1 fruit fly cellular context compared by ENCODE assay signal in the genomic region with DNA sequence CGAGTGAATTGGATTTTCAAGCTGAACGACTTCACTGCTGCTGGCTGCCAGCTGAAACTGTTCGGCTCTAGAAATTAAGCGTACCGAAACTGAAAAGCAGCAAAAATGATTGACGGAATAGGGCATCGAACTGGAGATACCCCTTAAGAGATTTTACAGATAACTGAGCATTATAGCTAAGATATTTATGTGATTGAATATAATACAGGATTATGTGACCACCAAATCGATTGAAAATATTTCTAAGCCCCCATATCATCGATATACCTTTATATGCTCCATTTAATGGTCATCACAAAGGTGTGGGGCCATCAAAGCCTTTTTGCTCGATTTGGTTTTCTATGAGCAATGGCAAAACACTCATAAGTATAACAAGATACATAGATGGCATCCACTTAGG.
TF ChIP-seq lines count a peak whose summit lies in the region.

No protein-coding gene starts in this region.

TF ChIP-seq in whole organism, embryonic, 481 proteins besides CTCF, POLR2A, EP300 and RAD21 (continued from another document and continues in another):
- TF ChIP-seq trem (tag; optimal IDR thresholded peaks at IDR 0.05; lab: Kevin White, UChicago) (no peak), CG9817 (tag; optimal IDR thresholded peaks at IDR 0.05; lab: Kevin White, UChicago) (peak; percentile 56), CG17612 (GFP tag; IDR thresholded peaks at IDR 0.05; lab: Robert Waterston, UW) (no peak), yki (optimal IDR thresholded peaks at IDR 0.05; lab: Kevin White, UChicago) (no peak), mirr (GFP tag; optimal IDR thresholded peaks at IDR 0.05; lab: Kevin White, UChicago) (no peak), kni (GFP tag; optimal IDR thresholded peaks at IDR 0.05; lab: Kevin White, UChicago) (no peak), cas (GFP tag; IDR thresholded peaks at IDR 0.05; lab: Robert Waterston, UW) (peak; percentile 29; the same call in 1 of the 2 replicates), CG4282 (GFP tag; optimal IDR thresholded peaks at IDR 0.05; lab: Kevin White, UChicago) (no peak), nmo (GFP tag; optimal IDR thresholded peaks at IDR 0.05; lab: Kevin White, UChicago) (peak; percentile 22), Oaz (GFP tag; IDR thresholded peaks at IDR 0.05; lab: Robert Waterston, UW) (peak; percentile 42; the same call in 1 of the 2 replicates), CG8388 (GFP tag; optimal IDR thresholded peaks at IDR 0.05; lab: Kevin White, UChicago) (no peak), crol (GFP tag; IDR thresholded peaks at IDR 0.05; lab: Robert Waterston, UW) (no peak), CG17802 (tag; optimal IDR thresholded peaks at IDR 0.05; lab: Kevin White, UChicago) (no peak), CG11695 (GFP tag; IDR thresholded peaks at IDR 0.05; lab: Robert Waterston, UW) (peak; percentile 62; the same call in 2 of the 3 replicates), CG2889 (GFP tag; IDR thresholded peaks at IDR 0.05; lab: Robert Waterston, UW) (no peak), CG31441 (GFP tag; IDR thresholded peaks at IDR 0.05; lab: Robert Waterston, UW) (no peak), zfh1 (GFP tag; IDR thresholded peaks at IDR 0.05; lab: Robert Waterston, UW) (peak; percentile 63; the same call in 2 of the 3 replicates), croc (GFP tag; conservative IDR thresholded peaks at IDR 0.05; lab: Robert Waterston, UW) (no peak), vvl (GFP tag; IDR thresholded peaks at IDR 0.05; lab: Robert Waterston, UW) (peak; percentile 80), CG17361 (GFP tag; IDR thresholded peaks at IDR 0.05; lab: Robert Waterston, UW) (no peak), Xbp1 (GFP tag; optimal IDR thresholded peaks at IDR 0.05; lab: Kevin White, UChicago) (peak; percentile 59), Max (GFP tag; optimal IDR thresholded peaks at IDR 0.05; lab: Kevin White, UChicago) (no peak), CG10654 (GFP tag; optimal IDR thresholded peaks at IDR 0.05; lab: Kevin White, UChicago) (no peak), slbo (GFP tag; IDR thresholded peaks at IDR 0.05; lab: Robert Waterston, UW) (peak; percentile 78), stc (GFP tag; IDR thresholded peaks at IDR 0.05; lab: Robert Waterston, UW) (no peak), CG9609 (GFP tag; optimal IDR thresholded peaks at IDR 0.05; lab: Kevin White, UChicago) (peak; percentile 2), HLH3B (GFP tag; IDR thresholded peaks at IDR 0.05; lab: Robert Waterston, UW) (peak; percentile 74), HHEX (GFP tag; optimal IDR thresholded peaks at IDR 0.05; lab: Kevin White, UChicago) (no peak), CG10209 (GFP tag; optimal IDR thresholded peaks at IDR 0.05; lab: Kevin White, UChicago) (peak; percentile 32), Bdp1 (GFP tag; optimal IDR thresholded peaks at IDR 0.05; lab: Kevin White, UChicago) (no peak), NC2β (GFP tag; optimal IDR thresholded peaks at IDR 0.05; lab: Kevin White, UChicago) (no peak), Mrtf (GFP tag; IDR thresholded peaks at IDR 0.05; lab: Robert Waterston, UW) (peak; percentile 48; the same call in 1 of the 3 replicates), pnt (GFP tag; optimal IDR thresholded peaks at IDR 0.05; lab: Kevin White, UChicago) (peak; percentile 53), CG18262 (tag; optimal IDR thresholded peaks at IDR 0.05; lab: Kevin White, UChicago) (no peak), otp (GFP tag; IDR thresholded peaks at IDR 0.05; lab: Robert Waterston, UW) (peak; percentile 36; the same call in 1 of the 3 replicates), Nf-YA (GFP tag; IDR thresholded peaks at IDR 0.05; lab: Robert Waterston, UW) (no peak), lab (GFP tag; optimal IDR thresholded peaks at IDR 0.05; lab: Kevin White, UChicago) (no peak), schlank (tag; optimal IDR thresholded peaks at IDR 0.05; lab: Kevin White, UChicago) (no peak), CG5245 (GFP tag; optimal IDR thresholded peaks at IDR 0.05; lab: Kevin White, UChicago) (no peak), H15 (GFP tag; IDR thresholded peaks at IDR 0.05; lab: Robert Waterston, UW) (peak; percentile 54; the same call in 1 of the 3 replicates), MTF-1 (GFP tag; optimal IDR thresholded peaks at IDR 0.05; lab: Kevin White, UChicago; ENCODE audit: borderline replicate concordance) (no peak), Pdp1 (GFP tag; optimal IDR thresholded peaks at IDR 0.05; lab: Kevin White, UChicago) (peak in 1 of 2 experiments; percentile 53), pros (GFP tag; optimal IDR thresholded peaks at IDR 0.05; lab: Kevin White, UChicago) (no peak), CG2116 (GFP tag; optimal IDR thresholded peaks at IDR 0.05; lab: Kevin White, UChicago) (peak; percentile 15), abd-A (tag; optimal IDR thresholded peaks at IDR 0.05; lab: Kevin White, UChicago) (no peak), zf30C (GFP tag; optimal IDR thresholded peaks at IDR 0.05; lab: Kevin White, UChicago) (no peak), caup (GFP tag; optimal IDR thresholded peaks at IDR 0.05; lab: Kevin White, UChicago; ENCODE audit: severe bottlenecking) (peak; percentile 37), Aef1 (GFP tag; IDR thresholded peaks at IDR 0.05; lab: Robert Waterston, UW) (no peak), HmgZ (tag; optimal IDR thresholded peaks at IDR 0.05; lab: Kevin White, UChicago) (no peak), seq (GFP tag; IDR thresholded peaks at IDR 0.05; lab: Robert Waterston, UW) (peak; percentile 31; the same call in 1 of the 2 replicates), PHDP (tag; optimal IDR thresholded peaks at IDR 0.05; lab: Kevin White, UChicago) (no peak), fd3F (GFP tag; optimal IDR thresholded peaks at IDR 0.05; lab: Kevin White, UChicago) (no peak), CG16815 (GFP tag; optimal IDR thresholded peaks at IDR 0.05; lab: Kevin White, UChicago) (peak; percentile 38), vnd (GFP tag; IDR thresholded peaks at IDR 0.05; lab: Robert Waterston, UW; ENCODE audit: partially characterized antibody) (no peak), bcd (GFP tag; optimal IDR thresholded peaks at IDR 0.05; lab: Kevin White, UChicago) (peak; percentile 38), CG2678 (tag; optimal IDR thresholded peaks at IDR 0.05; lab: Kevin White, UChicago) (no peak), CG13424 (tag; optimal IDR thresholded peaks at IDR 0.05; lab: Kevin White, UChicago) (peak; percentile 58), Hr51 (GFP tag; optimal IDR thresholded peaks at IDR 0.05; lab: Kevin White, UChicago) (no peak), sna (GFP tag; IDR thresholded peaks at IDR 0.05; lab: Robert Waterston, UW; ENCODE audit: partially characterized antibody) (no peak), tna (GFP tag; IDR thresholded peaks at IDR 0.05; lab: Robert Waterston, UW; ENCODE audit: partially characterized antibody) (no peak), org-1 (GFP tag; optimal IDR thresholded peaks at IDR 0.05; lab: Kevin White, UChicago) (peak; percentile 41), CG10267 (tag; optimal IDR thresholded peaks at IDR 0.05; lab: Kevin White, UChicago) (no peak), CG18619 (GFP tag; optimal IDR thresholded peaks at IDR 0.05; lab: Kevin White, UChicago) (peak; percentile 8), sens (GFP tag; lab: Kevin White, UChicago) (peak; percentile 84), CG1603 (tag; optimal IDR thresholded peaks at IDR 0.05; lab: Kevin White, UChicago) (no peak), Poxn (GFP tag; IDR thresholded peaks at IDR 0.05; lab: Robert Waterston, UW) (no peak), Elba2 (GFP tag; optimal IDR thresholded peaks at IDR 0.05; lab: Kevin White, UChicago) (no peak), h (optimal IDR thresholded peaks at IDR 0.05; lab: Kevin White, UChicago) (no peak), CG13775 (GFP tag; optimal IDR thresholded peaks at IDR 0.05; lab: Kevin White, UChicago) (no peak), Lpt (GFP tag; optimal IDR thresholded peaks at IDR 0.05; lab: Kevin White, UChicago) (no peak), Ada2b (GFP tag; IDR thresholded peaks at IDR 0.05; lab: Robert Waterston, UW) (peak; percentile 77), HmgD (GFP tag; optimal IDR thresholded peaks at IDR 0.05; lab: Kevin White, UChicago) (no peak), usp (GFP tag; optimal IDR thresholded peaks at IDR 0.05; lab: Kevin White, UChicago) (no peak), CG17359 (tag; optimal IDR thresholded peaks at IDR 0.05; lab: Kevin White, UChicago) (no peak), unpg (GFP tag; optimal IDR thresholded peaks at IDR 0.05; lab: Kevin White, UChicago) (no peak), CG31365 (tag; optimal IDR thresholded peaks at IDR 0.05; lab: Kevin White, UChicago) (no peak), CG9797 (GFP tag; optimal IDR thresholded peaks at IDR 0.05; lab: Kevin White, UChicago) (no peak), slp2 (GFP tag; optimal IDR thresholded peaks at IDR 0.05; lab: Kevin White, UChicago) (peak; percentile 2), CG9932 (GFP tag; IDR thresholded peaks at IDR 0.05; lab: Robert Waterston, UW) (peak; percentile 69), CG30020 (tag; optimal IDR thresholded peaks at IDR 0.05; lab: Kevin White, UChicago) (no peak), sqz (GFP tag; optimal IDR thresholded peaks at IDR 0.05; lab: Kevin White, UChicago) (no peak), chif (GFP tag; optimal IDR thresholded peaks at IDR 0.05; lab: Kevin White, UChicago) (peak in 1 of 2 experiments; percentile 54), her (GFP tag; optimal IDR thresholded peaks at IDR 0.05; lab: Kevin White, UChicago) (no peak), CG14050 (GFP tag; IDR thresholded peaks at IDR 0.05; lab: Robert Waterston, UW) (peak; percentile 44; the same call in 1 of the 3 replicates), CG7271 (tag; optimal IDR thresholded peaks at IDR 0.05; lab: Kevin White, UChicago) (no peak), CG7556 (GFP tag; optimal IDR thresholded peaks at IDR 0.05; lab: Kevin White, UChicago) (no peak), Stat92E (GFP tag; optimal IDR thresholded peaks at IDR 0.05; lab: Kevin White, UChicago) (no peak), CrebB (tag; optimal IDR thresholded peaks at IDR 0.05; lab: Kevin White, UChicago) (no peak), hkb (optimal IDR thresholded peaks at IDR 0.05; lab: Kevin White, UChicago) (no peak), hkb (GFP tag; IDR thresholded peaks at IDR 0.05; lab: Robert Waterston, UW) (peak; percentile 48; the same call in 1 of the 2 replicates), cad (GFP tag; optimal IDR thresholded peaks at IDR 0.05; lab: Kevin White, UChicago) (no peak), CG14014 (GFP tag; IDR thresholded peaks at IDR 0.05; lab: Robert Waterston, UW) (peak; percentile 66; the same call in 1 of the 2 replicates), eve (GFP tag; optimal IDR thresholded peaks at IDR 0.05; lab: Kevin White, UChicago) (no peak), eyg (GFP tag; optimal IDR thresholded peaks at IDR 0.05; lab: Kevin White, UChicago) (no peak), CG13894 (tag; optimal IDR thresholded peaks at IDR 0.05; lab: Kevin White, UChicago) (no peak), gfzf (GFP tag; optimal IDR thresholded peaks at IDR 0.05; lab: Kevin White, UChicago) (no peak), NK7.1 (GFP tag; optimal IDR thresholded peaks at IDR 0.05; lab: Kevin White, UChicago) (no peak), Meics (GFP tag; optimal IDR thresholded peaks at IDR 0.05; lab: Kevin White, UChicago) (no peak), chm (GFP tag; IDR thresholded peaks at IDR 0.05; lab: Robert Waterston, UW) (peak; percentile 62; the same call in 1 of the 2 replicates), CG6683 (GFP tag; optimal IDR thresholded peaks at IDR 0.05; lab: Kevin White, UChicago) (no peak), Sin3A (optimal IDR thresholded peaks at IDR 0.05; lab: Kevin White, UChicago) (no peak), CG11085 (GFP tag; IDR thresholded peaks at IDR 0.05; lab: Robert Waterston, UW) (no peak), fd102C (GFP tag; optimal IDR thresholded peaks at IDR 0.05; lab: Kevin White, UChicago) (no peak), CG14965 (GFP tag; optimal IDR thresholded peaks at IDR 0.05; lab: Kevin White, UChicago; ENCODE audit: borderline replicate concordance) (no peak), hth (optimal IDR thresholded peaks at IDR 0.05; lab: Kevin White, UChicago) (no peak), Atf6 (GFP tag; IDR thresholded peaks at IDR 0.05; lab: Robert Waterston, UW) (peak; percentile 79), bsh (GFP tag; optimal IDR thresholded peaks at IDR 0.05; lab: Kevin White, UChicago) (no peak), Eip74EF (GFP tag; optimal IDR thresholded peaks at IDR 0.05; lab: Kevin White, UChicago) (no peak), Trl (optimal IDR thresholded peaks at IDR 0.05; lab: Kevin White, UChicago) (no peak), Trl (GFP tag; optimal IDR thresholded peaks at IDR 0.05; lab: Kevin White, UChicago) (peak; percentile 24), Oli (tag; optimal IDR thresholded peaks at IDR 0.05; lab: Kevin White, UChicago) (peak; percentile 59), Dip3 (GFP tag; optimal IDR thresholded peaks at IDR 0.05; lab: Kevin White, UChicago) (peak; percentile 43), CG4820 (GFP tag; optimal IDR thresholded peaks at IDR 0.05; lab: Kevin White, UChicago) (no peak), Neu2 (GFP tag; optimal IDR thresholded peaks at IDR 0.05; lab: Kevin White, UChicago; ENCODE audit: borderline replicate concordance) (no peak), nerfin-1 (tag; optimal IDR thresholded peaks at IDR 0.05; lab: Kevin White, UChicago) (no peak), CG4617 (GFP tag; optimal IDR thresholded peaks at IDR 0.05; lab: Kevin White, UChicago; ENCODE audit: borderline replicate concordance) (no peak), twi (tag; optimal IDR thresholded peaks at IDR 0.05; lab: Kevin White, UChicago) (no peak), zfh2 (GFP tag; optimal IDR thresholded peaks at IDR 0.05; lab: Kevin White, UChicago) (peak; percentile 50), sim (GFP tag; IDR thresholded peaks at IDR 0.05; lab: Robert Waterston, UW) (no peak), CG1233 (GFP tag; optimal IDR thresholded peaks at IDR 0.05; lab: Kevin White, UChicago) (peak; percentile 11), E2f2 (GFP tag; IDR thresholded peaks at IDR 0.05; lab: Robert Waterston, UW) (peak; percentile 31; the same call in 1 of the 2 replicates), Scr (GFP tag; IDR thresholded peaks at IDR 0.05; lab: Robert Waterston, UW; ENCODE audit: partially characterized antibody) (no peak), MESR4 (GFP tag; optimal IDR thresholded peaks at IDR 0.05; lab: Kevin White, UChicago) (no peak), CG17829 (tag; optimal IDR thresholded peaks at IDR 0.05; lab: Kevin White, UChicago) (peak; percentile 7), Ptx1 (GFP tag; IDR thresholded peaks at IDR 0.05; lab: Robert Waterston, UW) (peak; percentile 68), Dip2 (GFP tag; IDR thresholded peaks at IDR 0.05; lab: Robert Waterston, UW) (no peak), CG3281 (GFP tag; optimal IDR thresholded peaks at IDR 0.05; lab: Kevin White, UChicago) (no peak), lmd (GFP tag; IDR thresholded peaks at IDR 0.05; lab: Robert Waterston, UW) (peak; percentile 67), hb (GFP tag; IDR thresholded peaks at IDR 0.05; lab: Robert Waterston, UW; ENCODE audit: partially characterized antibody) (no peak)
